Worm (Caenorhabditis elegans): ENCODE measurements around the gene T01H3.2.

The T01H3.2 gene

ce11 chrII:7863480-7864125 lies 14.2 kb downstream of the T01H3.2 start:
- no peak for TF ChIP-seq Y55F3AM.14 (GFP tag; optimal IDR thresholded peaks at IDR 0.05)
- no peak for TF ChIP-seq lin-11 (tag; optimal IDR thresholded peaks at IDR 0.05)
- no peak for TF ChIP-seq skn-1 (tag; optimal IDR thresholded peaks at IDR 0.05)
- TF ChIP-seq C34F6.9 (tag; optimal IDR thresholded peaks at IDR 0.05): no peak
- TF ChIP-seq snpc-4 (tag; optimal IDR thresholded peaks at IDR 0.05): no peak
- no peak for TF ChIP-seq ztf-4 (tag; optimal IDR thresholded peaks at IDR 0.05)
- no peak for TF ChIP-seq egl-27 (tag; optimal IDR thresholded peaks at IDR 0.05)

ce11 chrII:7860221-7860928 lies 17.4 kb downstream of the T01H3.2 start, which contains the start of gene lin-5:
Gene lin-5, plus strand, starts transcription at chrII:7860574.
- peak; percentile 58 for TF ChIP-seq lin-13 (GFP tag; optimal IDR thresholded peaks at IDR 0.05)
- TF ChIP-seq sem-4 (tag; optimal IDR thresholded peaks at IDR 0.05): peak; percentile 4
- peak; percentile 71 for TF ChIP-seq gmeb-1 (tag; optimal IDR thresholded peaks at IDR 0.05)
- no peak for TF ChIP-seq F13H6.1 (tag; optimal IDR thresholded peaks at IDR 0.05)
- TF ChIP-seq sma-3 (GFP tag; optimal IDR thresholded peaks at IDR 0.05): no peak
- peak in 1 of 2 experiments; percentile 79 for TF ChIP-seq lsy-2 (tag; optimal IDR thresholded peaks at IDR 0.05)
- peak; percentile 89 for TF ChIP-seq unc-55 (GFP tag; optimal IDR thresholded peaks at IDR 0.05)
- TF ChIP-seq aly-2 (tag; optimal IDR thresholded peaks at IDR 0.05): no peak
- TF ChIP-seq nhr-129 (tag; optimal IDR thresholded peaks at IDR 0.05): peak; percentile 74
- no peak for TF ChIP-seq peb-1 (tag; optimal IDR thresholded peaks at IDR 0.05)
- no peak for TF ChIP-seq alr-1 (tag; optimal IDR thresholded peaks at IDR 0.05)
- peak; percentile 69 for TF ChIP-seq crh-2 (tag; optimal IDR thresholded peaks at IDR 0.05)
- peak; percentile 82 for TF ChIP-seq C34F6.9 (tag; optimal IDR thresholded peaks at IDR 0.05)
- no peak for TF ChIP-seq nhr-23 (tag; optimal IDR thresholded peaks at IDR 0.05)
- no peak for TF ChIP-seq lin-11 (tag; optimal IDR thresholded peaks at IDR 0.05)
- no peak for TF ChIP-seq ama-1 (optimal IDR thresholded peaks at IDR 0.05)
- TF ChIP-seq fos-1 (tag; optimal IDR thresholded peaks at IDR 0.05): peak; percentile 16
- no peak for TF ChIP-seq mdl-1 (tag; optimal IDR thresholded peaks at IDR 0.05)
- no peak for TF ChIP-seq mbf-1 (tag; optimal IDR thresholded peaks at IDR 0.05)
- no peak for TF ChIP-seq unc-39 (tag; optimal IDR thresholded peaks at IDR 0.05)
- TF ChIP-seq Y55F3AM.14 (GFP tag; optimal IDR thresholded peaks at IDR 0.05): no peak
- peak; percentile 41 for TF ChIP-seq sma-9 (GFP tag; optimal IDR thresholded peaks at IDR 0.05)
- TF ChIP-seq sma-9 (tag; optimal IDR thresholded peaks at IDR 0.05): no peak
- no peak for TF ChIP-seq blmp-1 (tag; optimal IDR thresholded peaks at IDR 0.05; ENCODE audit: insufficient read depth)
- no peak for TF ChIP-seq nhr-10 (tag; optimal IDR thresholded peaks at IDR 0.05)

- TF ChIP-seq nhr-25 (tag; optimal IDR thresholded peaks at IDR 0.05) (no peak), skn-1 (tag; optimal IDR thresholded peaks at IDR 0.05) (no peak), nhr-129 (tag; optimal IDR thresholded peaks at IDR 0.05) (no peak), nhr-10 (tag; optimal IDR thresholded peaks at IDR 0.05) (no peak), snpc-4 (tag; optimal IDR thresholded peaks at IDR 0.05) (no peak)
These were observed 19.7 kb downstream of the T01H3.2 start, which contains the start of gene sds-22 for ce11 chrII:7858101-7858500. Gene sds-22, plus strand, starts transcription at chrII:7858401.

ce11 chrII:7857485-7858010 lies 20.2 kb downstream of the T01H3.2 start, which contains the start of the genes cec-3 and T09A5.15:
Gene cec-3, minus strand, starts transcription at chrII:7857600.
Gene T09A5.15, plus strand, starts transcription at chrII:7857960.
- no peak for TF ChIP-seq unc-62 (GFP tag; optimal IDR thresholded peaks at IDR 0.05)
- TF ChIP-seq skn-1 (tag; optimal IDR thresholded peaks at IDR 0.05): no peak
- TF ChIP-seq lsy-2 (tag; optimal IDR thresholded peaks at IDR 0.05): peak in 1 of 2 experiments; percentile 69
- peak; percentile 73 for TF ChIP-seq unc-55 (GFP tag; optimal IDR thresholded peaks at IDR 0.05)
- peak; percentile 4 for TF ChIP-seq F13H6.1 (tag; optimal IDR thresholded peaks at IDR 0.05)
- peak; percentile 2 for TF ChIP-seq nhr-25 (tag; optimal IDR thresholded peaks at IDR 0.05)
- no peak for TF ChIP-seq unc-39 (tag; optimal IDR thresholded peaks at IDR 0.05)
- no peak for TF ChIP-seq nhr-6 (tag; optimal IDR thresholded peaks at IDR 0.05)
- peak; percentile 39 for TF ChIP-seq sma-3 (GFP tag; optimal IDR thresholded peaks at IDR 0.05)
- peak; percentile 2 for TF ChIP-seq fos-1 (tag; optimal IDR thresholded peaks at IDR 0.05)
- TF ChIP-seq nhr-129 (tag; optimal IDR thresholded peaks at IDR 0.05): peak; percentile 47
- peak; percentile 21 for TF ChIP-seq sma-9 (GFP tag; optimal IDR thresholded peaks at IDR 0.05)
- TF ChIP-seq sma-9 (tag; optimal IDR thresholded peaks at IDR 0.05): no peak
- TF ChIP-seq nhr-21 (tag; optimal IDR thresholded peaks at IDR 0.05): no peak
- TF ChIP-seq crh-2 (tag; optimal IDR thresholded peaks at IDR 0.05): peak; percentile 44
- peak; percentile 63 for TF ChIP-seq C34F6.9 (tag; optimal IDR thresholded peaks at IDR 0.05)
- TF ChIP-seq lin-13 (GFP tag; optimal IDR thresholded peaks at IDR 0.05): no peak
- TF ChIP-seq ceh-82 (tag; optimal IDR thresholded peaks at IDR 0.05): no peak

Measured in whole organism, L2 larva.